Worm (Caenorhabditis elegans): ENCODE measurements around the gene F12F6.7.
A peak's percentile ranks its signal among the peaks of the same experiment; 100 is the strongest.

The F12F6.7 gene

ce11 chrIV:11569795-11570194 lies 8.2 kb upstream of the F12F6.7 start:
- no peak for TF ChIP-seq nhr-28 (tag; optimal IDR thresholded peaks at IDR 0.05)
- TF ChIP-seq elt-3 (tag; optimal IDR thresholded peaks at IDR 0.05): no peak
- no peak for TF ChIP-seq hlh-1 (tag; optimal IDR thresholded peaks at IDR 0.05)
- no peak for TF ChIP-seq cnd-1 (tag; optimal IDR thresholded peaks at IDR 0.05)
- TF ChIP-seq sem-2 (GFP tag; optimal IDR thresholded peaks at IDR 0.05): no peak
- no peak for TF ChIP-seq tbx-8 (GFP tag; optimal IDR thresholded peaks at IDR 0.05)
- no peak for TF ChIP-seq nhr-237 (tag; optimal IDR thresholded peaks at IDR 0.05)
- no peak for TF ChIP-seq ceh-39 (tag; optimal IDR thresholded peaks at IDR 0.05)
- no peak for TF ChIP-seq mls-2 (tag; optimal IDR thresholded peaks at IDR 0.05)
- no peak for TF ChIP-seq unc-39 (tag; optimal IDR thresholded peaks at IDR 0.05)
- no peak for TF ChIP-seq elt-1 (tag; optimal IDR thresholded peaks at IDR 0.05; ENCODE audit: borderline replicate concordance, insufficient read depth)
- TF ChIP-seq ham-2 (GFP tag; optimal IDR thresholded peaks at IDR 0.05): no peak
- no peak for TF ChIP-seq unc-120 (tag; optimal IDR thresholded peaks at IDR 0.05; ENCODE audit: poor library complexity, severe bottlenecking)
- no peak for TF ChIP-seq ceh-83 (GFP tag; optimal IDR thresholded peaks at IDR 0.05)
- no peak for TF ChIP-seq nhr-76 (tag; optimal IDR thresholded peaks at IDR 0.05)
- no peak for TF ChIP-seq drap-1 (GFP tag; optimal IDR thresholded peaks at IDR 0.05)
- no peak for TF ChIP-seq nhr-2 (tag; optimal IDR thresholded peaks at IDR 0.05)
- TF ChIP-seq ces-1 (GFP tag; optimal IDR thresholded peaks at IDR 0.05): no peak
- TF ChIP-seq flh-1 (GFP tag; optimal IDR thresholded peaks at IDR 0.05): no peak
- TF ChIP-seq blmp-1 (tag; optimal IDR thresholded peaks at IDR 0.05): no peak

ce11 chrIV:11568249-11568940 lies 6.8 kb upstream of the F12F6.7 start:
- TF ChIP-seq nhr-76 (tag; optimal IDR thresholded peaks at IDR 0.05) (no peak), ham-2 (GFP tag; optimal IDR thresholded peaks at IDR 0.05) (peak; percentile 26), mep-1 (tag; optimal IDR thresholded peaks at IDR 0.05) (no peak), snpc-4 (tag; optimal IDR thresholded peaks at IDR 0.05) (no peak), pha-4 (tag; optimal IDR thresholded peaks at IDR 0.05) (peak; percentile 82), bed-3 (GFP tag; optimal IDR thresholded peaks at IDR 0.05) (no peak)

- TF ChIP-seq nhr-12 (tag; optimal IDR thresholded peaks at IDR 0.05) (no peak), mep-1 (tag; optimal IDR thresholded peaks at IDR 0.05) (peak; percentile 82), unc-62 (GFP tag; optimal IDR thresholded peaks at IDR 0.05) (no peak), lin-32 (GFP tag; optimal IDR thresholded peaks at IDR 0.05) (no peak), lsy-2 (tag; optimal IDR thresholded peaks at IDR 0.05) (peak; percentile 99), cnd-1 (tag; optimal IDR thresholded peaks at IDR 0.05) (peak; percentile 41), mls-2 (tag; optimal IDR thresholded peaks at IDR 0.05) (no peak), M03D4.4 (tag; optimal IDR thresholded peaks at IDR 0.05) (peak; percentile 24), hlh-1 (tag; optimal IDR thresholded peaks at IDR 0.05) (peak; percentile 96), unc-120 (tag; optimal IDR thresholded peaks at IDR 0.05; ENCODE audit: poor library complexity, severe bottlenecking) (peak; percentile 23), lin-13 (tag; optimal IDR thresholded peaks at IDR 0.05) (peak; percentile 64), pha-4 (tag; optimal IDR thresholded peaks at IDR 0.05) (peak; percentile 84), nhr-237 (tag; optimal IDR thresholded peaks at IDR 0.05) (peak; percentile 72), nhr-2 (tag; optimal IDR thresholded peaks at IDR 0.05) (peak; percentile 9), ces-1 (GFP tag; optimal IDR thresholded peaks at IDR 0.05) (peak; percentile 61)
Measured at ce11 chrIV:11566146-11566545, 4.5 kb upstream of the F12F6.7 start, which contains the start of gene sec-24.1. Gene sec-24.1, minus strand, starts transcription at chrIV:11566194.

DNA sequence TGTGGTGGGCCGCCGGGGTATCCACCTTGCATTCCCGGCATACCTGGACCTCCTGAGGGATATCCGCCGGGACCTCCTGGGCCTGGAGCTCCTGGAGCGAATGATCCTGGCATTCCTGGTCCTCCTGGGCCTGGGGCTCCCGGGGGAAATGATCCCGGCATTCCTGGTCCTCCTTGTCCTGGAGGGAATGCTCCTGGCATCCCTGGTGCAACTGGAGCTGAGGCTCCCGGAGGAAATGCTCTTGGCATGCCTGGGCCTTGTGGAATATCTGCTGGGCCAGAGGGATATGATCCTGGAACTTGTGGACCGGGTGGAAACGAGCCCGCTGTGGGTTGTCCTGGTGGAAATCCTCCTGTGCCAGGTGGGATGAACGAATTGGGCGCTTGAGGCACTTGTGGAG lies 3.4 kb upstream of the F12F6.7 start:
- TF ChIP-seq pha-4 (tag; optimal IDR thresholded peaks at IDR 0.05) (no peak), mls-2 (tag; optimal IDR thresholded peaks at IDR 0.05) (no peak), sem-2 (GFP tag; optimal IDR thresholded peaks at IDR 0.05) (no peak), lin-13 (tag; optimal IDR thresholded peaks at IDR 0.05) (no peak), lin-32 (GFP tag; optimal IDR thresholded peaks at IDR 0.05) (no peak), cnd-1 (tag; optimal IDR thresholded peaks at IDR 0.05) (no peak), ceh-83 (GFP tag; optimal IDR thresholded peaks at IDR 0.05) (no peak), flh-1 (GFP tag; optimal IDR thresholded peaks at IDR 0.05) (no peak), unc-39 (tag; optimal IDR thresholded peaks at IDR 0.05) (no peak), nhr-28 (tag; optimal IDR thresholded peaks at IDR 0.05) (no peak), nhr-237 (tag; optimal IDR thresholded peaks at IDR 0.05) (no peak), unc-120 (tag; optimal IDR thresholded peaks at IDR 0.05; ENCODE audit: poor library complexity, severe bottlenecking) (no peak)

DNA sequence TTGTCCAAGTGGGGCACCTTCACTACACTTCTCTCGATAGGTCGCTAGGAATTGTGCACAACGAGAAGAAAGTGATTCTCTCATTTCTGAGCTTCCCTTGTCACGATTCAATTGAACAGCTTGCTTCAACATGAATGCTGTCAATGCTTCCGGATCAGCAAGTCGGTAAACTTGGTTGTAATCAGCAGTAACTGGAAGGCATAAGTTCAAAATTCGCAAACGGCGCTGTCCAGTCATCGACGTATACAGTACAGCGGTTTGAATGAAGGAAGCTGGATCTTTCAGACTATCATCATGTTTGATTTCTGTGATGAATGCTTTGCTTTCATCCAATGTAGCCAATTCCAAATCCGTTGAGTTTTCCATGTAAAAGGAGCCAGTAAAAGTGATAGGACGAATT lies 1.5 kb upstream of the F12F6.7 start:
- TF ChIP-seq tbx-8 (GFP tag; optimal IDR thresholded peaks at IDR 0.05): no peak
- no peak for TF ChIP-seq nhr-76 (tag; optimal IDR thresholded peaks at IDR 0.05)
- no peak for TF ChIP-seq ham-2 (GFP tag; optimal IDR thresholded peaks at IDR 0.05)
- TF ChIP-seq bed-3 (GFP tag; optimal IDR thresholded peaks at IDR 0.05): no peak
- TF ChIP-seq nhr-12 (tag; optimal IDR thresholded peaks at IDR 0.05): no peak
